Worm (Caenorhabditis elegans) whole organism, L4/young adult: Measurements from ENCODE around the gene nspc-10.

Source experiments
- W03F9.2 ChIP-seq: fragments of 150-350 bp; optimal IDR thresholded peaks from 2 replicates; lab custom pipeline; 2014; ENCODE audit warnings: missing biosample characterization, missing genetic modification characterization
- dao-5 ChIP-seq: sonication (generic microtip); optimal IDR thresholded peaks from 2 replicates; lab custom pipeline; 2016; ENCODE audit warnings: missing genotype, missing genetic modification characterization, moderate library complexity, missing compliant biosample characterization
- him-1 ChIP-seq: sonication (generic microtip); optimal IDR thresholded peaks from 2 replicates; lab custom pipeline; 2016; ENCODE audit warnings: missing genotype, missing genetic modification reagents, missing genetic modification characterization, missing compliant biosample characterization

DNA sequence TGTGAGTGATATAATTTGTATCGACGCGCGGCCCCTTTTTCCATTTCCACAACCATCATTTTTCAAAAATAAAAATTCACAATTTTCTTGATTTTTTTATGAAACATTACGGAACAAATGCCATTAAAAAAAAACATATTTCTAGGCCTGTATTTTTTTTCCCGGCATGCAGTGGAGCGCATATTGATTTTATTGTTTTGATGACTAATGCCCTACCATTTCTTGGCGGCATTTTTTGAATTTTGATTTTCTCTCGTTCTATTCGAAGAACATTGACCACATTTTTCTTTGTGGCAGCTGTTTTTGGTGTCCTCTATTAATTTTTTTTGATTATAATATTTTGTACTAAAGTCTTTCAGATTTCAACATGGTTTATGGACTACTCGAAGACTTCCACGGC, 45.1 kb upstream of the nspc-10 start, which contains the start of gene W06D11.3:
- TF ChIP-seq him-1 = no peak
- TF ChIP-seq W03F9.2 (tag; lab: Kevin White, UChicago) = no peak
- no peak for TF ChIP-seq dao-5 (tag; lab: Kevin White, UChicago)
